Worm (Caenorhabditis elegans): ENCODE measurements around the gene fbxa-32.

ce11 chrIII:1225595-1225994 is 43.5 kb downstream of the fbxa-32 start:
- no peak for TF ChIP-seq tab-1 (GFP tag; IDR thresholded peaks at IDR 0.05)
- no peak for TF ChIP-seq med-1 (GFP tag; optimal IDR thresholded peaks at IDR 0.05; ENCODE audit: insufficient read depth)
- TF ChIP-seq ztf-23 (GFP tag; IDR thresholded peaks at IDR 0.05): no peak
- TF ChIP-seq flt-1 (GFP tag; IDR thresholded peaks at IDR 0.05): 0 out of 2 replicates have a peak, but pooled peaks have one; percentile 19
- no peak for TF ChIP-seq cog-1 (tag; optimal IDR thresholded peaks at IDR 0.05)

Measured in whole organism, midembryonic.